Fruit fly (Drosophila melanogaster) whole organism, prepupa: ENCODE data around the gene sea.

ENCODE experiments used
- Blimp-1 ChIP-seq: fragments of 200-800 bp; sonication (Bioruptor generic); optimal IDR thresholded peaks from 3 replicates; lab custom pipeline; 2017; ENCODE audit warnings: missing biosample characterization, missing genetic modification characterization, mild to moderate bottlenecking, moderate library complexity, missing genetic modification reagents
- CG32006 ChIP-seq: fragments of 200-800 bp; sonication (Bioruptor generic); optimal IDR thresholded peaks from 3 replicates; lab custom pipeline; 2017; ENCODE audit warnings: missing biosample characterization, mild to moderate bottlenecking, missing genetic modification characterization
- CG3919 ChIP-seq: fragments of 200-800 bp; sonication (Bioruptor generic); optimal IDR thresholded peaks from 3 replicates; lab custom pipeline; 2016; ENCODE audit warnings: missing biosample characterization, missing genetic modification characterization
- CG6163 ChIP-seq: fragments of 200-800 bp; sonication (Bioruptor generic); IDR thresholded peaks from 3 replicates; pipeline ENCODE4 v1.3.6; 2022; ENCODE audit warnings: missing biosample characterization, missing genetic modification characterization
- CG6792 ChIP-seq: fragments of 200-800 bp; sonication (Bioruptor generic); optimal IDR thresholded peaks from 3 replicates; lab custom pipeline; 2016; ENCODE audit warnings: missing biosample characterization, missing genetic modification characterization
- CG8632 ChIP-seq: fragments of 200-800 bp; sonication (Bioruptor generic); optimal IDR thresholded peaks from 3 replicates; lab custom pipeline; 2016; ENCODE audit warnings: missing biosample characterization, missing genetic modification characterization
- Eip75B ChIP-seq: fragments of 200-800 bp; sonication (Bioruptor generic); optimal IDR thresholded peaks from 3 replicates; lab custom pipeline; 2016; ENCODE audit warnings: missing biosample characterization, missing genetic modification characterization
- Ets21C ChIP-seq: fragments of 200-800 bp; sonication (Bioruptor generic); optimal IDR thresholded peaks from 3 replicates; lab custom pipeline; 2016; ENCODE audit warnings: missing biosample characterization, missing genetic modification characterization
- Ets96B ChIP-seq: fragments of 200-800 bp; optimal IDR thresholded peaks from 2 replicates; lab custom pipeline; 2019; ENCODE audit warnings: missing biosample characterization, mild to moderate bottlenecking, missing genetic modification characterization, moderate library complexity
- Hr39 ChIP-seq: fragments of 200-800 bp; sonication (Bioruptor generic); optimal IDR thresholded peaks from 2 replicates; lab custom pipeline; 2016; ENCODE audit warnings: missing biosample characterization, missing genetic modification characterization
- achi ChIP-seq: fragments of 200-800 bp; sonication (Bioruptor generic); optimal IDR thresholded peaks from 3 replicates; lab custom pipeline; 2016; ENCODE audit warnings: missing biosample characterization, missing genetic modification characterization
- fkh ChIP-seq: fragments of 200-800 bp; sonication (Bioruptor generic); optimal IDR thresholded peaks from 3 replicates; lab custom pipeline; 2017; ENCODE audit warnings: missing biosample characterization, mild to moderate bottlenecking, missing genetic modification characterization, moderate library complexity
- svp ChIP-seq: fragments of 200-800 bp; sonication (Bioruptor generic); peaks from one replicate; lab custom pipeline; 2016; ENCODE audit warnings: missing biosample characterization, missing genetic modification characterization
- vri ChIP-seq: fragments of 200-800 bp; sonication (Bioruptor generic); optimal IDR thresholded peaks from 3 replicates; lab custom pipeline; 2016; ENCODE audit warnings: missing biosample characterization, mild to moderate bottlenecking, missing genetic modification characterization

- TF ChIP-seq CG8632 (GFP tag; lab: Kevin White, UChicago), result peak; percentile 8
- TF ChIP-seq CG6792 (GFP tag; lab: Kevin White, UChicago), result peak; percentile 30
- TF ChIP-seq fkh (GFP tag; lab: Kevin White, UChicago), result no peak
- TF ChIP-seq Ets96B (tag; lab: Kevin White, UChicago), result peak; percentile 52
- 0 out of 3 replicates have a peak, but pooled peaks have one; percentile 43 for TF ChIP-seq CG6163 (GFP tag; lab: Robert Waterston, UW)
- TF ChIP-seq vri (GFP tag; lab: Kevin White, UChicago), result peak; percentile 49
- TF ChIP-seq svp (GFP tag; lab: Kevin White, UChicago), result peak; percentile 86
- TF ChIP-seq Ets21C (GFP tag; lab: Kevin White, UChicago), result peak; percentile 26
- TF ChIP-seq Blimp-1 (GFP tag; lab: Kevin White, UChicago), result peak; percentile 5
- TF ChIP-seq achi (GFP tag; lab: Kevin White, UChicago), result peak; percentile 35
- peak; percentile 66 for TF ChIP-seq Hr39 (GFP tag; lab: Kevin White, UChicago)
- TF ChIP-seq CG3919, result peak; percentile 44
- TF ChIP-seq CG32006 (GFP tag; lab: Kevin White, UChicago), result peak; percentile 56
- TF ChIP-seq Eip75B (GFP tag; lab: Kevin White, UChicago), result peak; percentile 56
These were observed 47.7 kb upstream of the sea start for dm6 chr3R:11614507-11614906.
